Worm (Caenorhabditis elegans) whole organism, L4 larva: ENCODE data around the gene C34C12.12.

ENCODE experiments used
- ces-1 ChIP-seq: fragments of 150-350 bp; sonication (generic microtip); optimal IDR thresholded peaks from 4 replicates; lab custom pipeline; 2014; ENCODE audit warnings: missing biosample characterization, missing genetic modification reagents, missing genetic modification characterization
- daf-12 ChIP-seq: fragments of 150-350 bp; optimal IDR thresholded peaks from 2 replicates; lab custom pipeline; 2014; ENCODE audit warnings: missing biosample characterization, missing genetic modification reagents, missing genetic modification characterization
- dmd-6 ChIP-seq: fragments of 200-800 bp; sonication (Bioruptor generic); IDR thresholded peaks from 2 replicates; pipeline ENCODE4 v1.3.6; 2022; ENCODE audit warnings: missing genetic modification reagents, missing genetic modification characterization, missing compliant biosample characterization
- dpl-1 ChIP-seq: fragments of 150-350 bp; optimal IDR thresholded peaks from 2 replicates; lab custom pipeline; 2014; ENCODE audit warnings: missing biosample characterization, missing genetic modification reagents, missing genetic modification characterization
- lin-15B ChIP-seq: fragments of 150-350 bp; sonication (generic microtip); optimal IDR thresholded peaks from 3 replicates; lab custom pipeline; 2014; ENCODE audit warnings: missing biosample characterization, missing genetic modification characterization
- snpc-4 ChIP-seq: fragments of 150-350 bp; optimal IDR thresholded peaks from 2 replicates; lab custom pipeline; 2014; ENCODE audit warnings: missing biosample characterization, missing genetic modification characterization
- unc-62 ChIP-seq, 3 experiments: fragments of 150-350 bp in 1 of 3; sonication (generic microtip); optimal IDR thresholded peaks in 2 of 3; peaks in 1 of 3; 1 replicate in 1 of 3; 2 replicates in 2 of 3; lab custom pipeline; 2014 to 2017; ENCODE audit warnings: missing biosample characterization in 3 of 3, missing genetic modification characterization in 3 of 3, missing genetic modification reagents in 3 of 3, missing genotype in 1 of 3
- zip-11 ChIP-seq: fragments of 200-800 bp; sonication (Bioruptor generic); IDR thresholded peaks from 2 replicates; pipeline ENCODE4 v1.3.6; 2022; ENCODE audit warnings: missing genetic modification characterization, missing compliant biosample characterization

- TF ChIP-seq dpl-1 (GFP tag; lab: Kevin White, UChicago) (no peak), snpc-4 (tag; lab: Kevin White, UChicago) (no peak), lin-15B (tag; lab: Kevin White, UChicago) (no peak), daf-12 (tag; lab: Kevin White, UChicago) (no peak), unc-62 (GFP tag; optimal IDR thresholded peaks at IDR 0.05 in 1 of 2; lab: Kevin White, UChicago) (peak in 1 of 2 experiments; percentile 77), unc-62 (tag; optimal IDR thresholded peaks at IDR 0.05; lab: Kevin White, UChicago) (no peak), dmd-6 (GFP tag; lab: Robert Waterston, UW) (no peak), ces-1 (no peak), zip-11 (GFP tag; lab: Robert Waterston, UW) (no peak)
These were observed 49.3 kb downstream of the C34C12.12 start, which contains the start of gene M01F1.8 for ce11 chrIII:3502215-3502838.
